Worm (Caenorhabditis elegans) whole organism, L2 larva: Measurements from ENCODE around the gene hpo-34.

Experiments used
- C34F6.9 ChIP-seq: fragments of 150-350 bp; optimal IDR thresholded peaks from 2 replicates; lab custom pipeline; 2014; ENCODE audit warnings: missing biosample characterization, missing genetic modification characterization
- F13H6.1 ChIP-seq: sonication (generic microtip); optimal IDR thresholded peaks from 2 replicates; lab custom pipeline; 2016; ENCODE audit warnings: missing genetic modification characterization, missing compliant biosample characterization
- R02D3.7 ChIP-seq: fragments of 150-350 bp; optimal IDR thresholded peaks from 2 replicates; lab custom pipeline; 2014; ENCODE audit warnings: missing biosample characterization, missing genetic modification characterization
- Y55F3AM.14 ChIP-seq: fragments of 200-800 bp; sonication (Bioruptor generic); optimal IDR thresholded peaks from 2 replicates; lab custom pipeline; 2018; ENCODE audit warnings: mild to moderate bottlenecking, missing genetic modification characterization, missing compliant biosample characterization
- ZK546.5 ChIP-seq: sonication (generic microtip); optimal IDR thresholded peaks from 2 replicates; lab custom pipeline; 2017; ENCODE audit warnings: missing biosample characterization, missing genetic modification characterization
- alr-1 ChIP-seq: fragments of 150-350 bp; optimal IDR thresholded peaks from 2 replicates; lab custom pipeline; 2014; ENCODE audit warnings: missing biosample characterization, missing genetic modification characterization
- aly-2 ChIP-seq: fragments of 150-350 bp; optimal IDR thresholded peaks from 2 replicates; lab custom pipeline; 2014; ENCODE audit warnings: missing biosample characterization, missing genetic modification characterization
- ama-1 ChIP-seq: fragments of 150-350 bp; optimal IDR thresholded peaks from 2 replicates; lab custom pipeline; 2018; ENCODE audit warnings: inconsistent platforms
- blmp-1 ChIP-seq: sonication (generic microtip); optimal IDR thresholded peaks from 2 replicates; lab custom pipeline; 2017; ENCODE audit warnings: missing genetic modification characterization, mild to moderate bottlenecking, missing compliant biosample characterization, antibody characterized with exemption, moderate library complexity; ENCODE audit not compliant: insufficient read depth
- ceh-16 ChIP-seq: fragments of 150-350 bp; optimal IDR thresholded peaks from 2 replicates; lab custom pipeline; 2014; ENCODE audit warnings: missing biosample characterization, missing genetic modification characterization
- ceh-82 ChIP-seq: fragments of 150-350 bp; optimal IDR thresholded peaks from 2 replicates; lab custom pipeline; 2014; ENCODE audit warnings: missing biosample characterization, missing genetic modification characterization
- crh-2 ChIP-seq: sonication (generic microtip); optimal IDR thresholded peaks from 2 replicates; lab custom pipeline; 2017; ENCODE audit warnings: missing biosample characterization, missing genetic modification characterization
- dmd-4 ChIP-seq: sonication (generic microtip); optimal IDR thresholded peaks from 2 replicates; lab custom pipeline; 2017; ENCODE audit warnings: missing biosample characterization, missing genetic modification characterization
- egl-27 ChIP-seq: sonication (generic microtip); optimal IDR thresholded peaks from 3 replicates; lab custom pipeline; 2017; ENCODE audit warnings: missing biosample characterization, missing genetic modification reagents, missing genetic modification characterization
- elt-1 ChIP-seq: fragments of 150-350 bp; optimal IDR thresholded peaks from 2 replicates; lab custom pipeline; 2014; ENCODE audit warnings: missing biosample characterization, missing genetic modification characterization
- elt-3 ChIP-seq: sonication (generic microtip); optimal IDR thresholded peaks from 2 replicates; lab custom pipeline; 2017; ENCODE audit warnings: missing biosample characterization, missing genetic modification characterization
- fos-1 ChIP-seq: fragments of 150-350 bp; optimal IDR thresholded peaks from 2 replicates; lab custom pipeline; 2014; ENCODE audit warnings: missing biosample characterization, missing genetic modification characterization
- gmeb-1 ChIP-seq: fragments of 150-350 bp; optimal IDR thresholded peaks from 2 replicates; lab custom pipeline; 2014; ENCODE audit warnings: missing biosample characterization, missing genetic modification characterization
- lin-11 ChIP-seq: fragments of 150-350 bp; sonication (generic microtip); optimal IDR thresholded peaks from 2 replicates; lab custom pipeline; 2014; ENCODE audit warnings: missing biosample characterization, missing genetic modification characterization, inconsistent platforms, mixed read lengths
- lin-13 ChIP-seq: fragments of 150-350 bp; optimal IDR thresholded peaks from 2 replicates; lab custom pipeline; 2014; ENCODE audit warnings: missing biosample characterization, missing genetic modification reagents, missing genetic modification characterization
- lin-39 ChIP-seq: fragments of 150-350 bp; optimal IDR thresholded peaks from 2 replicates; lab custom pipeline; 2014; ENCODE audit warnings: missing biosample characterization, missing genetic modification reagents, missing genetic modification characterization
- lsy-2 ChIP-seq, 2 experiments: fragments of 150-350 bp in 1 of 2; sonication (generic microtip) in 1 of 2; optimal IDR thresholded peaks; 2 replicates each; lab custom pipeline; 2014 to 2017; ENCODE audit warnings: missing biosample characterization in 2 of 2, missing genetic modification characterization in 2 of 2
- mab-5 ChIP-seq: fragments of 150-350 bp; optimal IDR thresholded peaks from 2 replicates; lab custom pipeline; 2014; ENCODE audit warnings: missing biosample characterization, missing genetic modification characterization
- mbf-1 ChIP-seq: sonication (generic microtip); optimal IDR thresholded peaks from 2 replicates; lab custom pipeline; 2017; ENCODE audit warnings: missing biosample characterization, missing genetic modification characterization
- mdl-1 ChIP-seq, 2 experiments: fragments of 150-350 bp in 1 of 2; sonication (generic microtip) in 1 of 2; optimal IDR thresholded peaks; 2 replicates each; lab custom pipeline; 2017; ENCODE audit warnings: missing biosample characterization in 2 of 2, missing genetic modification characterization in 2 of 2
- nhr-10 ChIP-seq: sonication (generic microtip); optimal IDR thresholded peaks from 2 replicates; lab custom pipeline; 2017; ENCODE audit warnings: missing biosample characterization, missing genetic modification characterization
- nhr-11 ChIP-seq: fragments of 150-350 bp; optimal IDR thresholded peaks from 2 replicates; lab custom pipeline; 2014; ENCODE audit warnings: missing biosample characterization, missing genetic modification characterization
- nhr-12 ChIP-seq: fragments of 150-350 bp; optimal IDR thresholded peaks from 2 replicates; lab custom pipeline; 2014; ENCODE audit warnings: missing biosample characterization, missing genetic modification characterization
- nhr-129 ChIP-seq: fragments of 150-350 bp; optimal IDR thresholded peaks from 2 replicates; lab custom pipeline; 2014; ENCODE audit warnings: missing biosample characterization, missing genetic modification characterization
- nhr-21 ChIP-seq: fragments of 150-350 bp; optimal IDR thresholded peaks from 2 replicates; lab custom pipeline; 2014; ENCODE audit warnings: missing biosample characterization, missing genetic modification characterization
- nhr-23 ChIP-seq: fragments of 150-350 bp; optimal IDR thresholded peaks from 2 replicates; lab custom pipeline; 2014; ENCODE audit warnings: missing biosample characterization, missing genetic modification reagents, missing genetic modification characterization
- nhr-237 ChIP-seq: fragments of 150-350 bp; optimal IDR thresholded peaks from 2 replicates; lab custom pipeline; 2014; ENCODE audit warnings: missing biosample characterization, missing genetic modification characterization
- nhr-25 ChIP-seq: fragments of 150-350 bp; sonication (generic microtip); optimal IDR thresholded peaks from 3 replicates; lab custom pipeline; 2014; ENCODE audit warnings: missing biosample characterization, missing genetic modification characterization
- nhr-6 ChIP-seq: fragments of 150-350 bp; optimal IDR thresholded peaks from 2 replicates; lab custom pipeline; 2014; ENCODE audit warnings: missing biosample characterization, missing genetic modification characterization
- nhr-77 ChIP-seq: fragments of 150-350 bp; optimal IDR thresholded peaks from 2 replicates; lab custom pipeline; 2014; ENCODE audit warnings: missing biosample characterization, missing genetic modification characterization
- peb-1 ChIP-seq: fragments of 150-350 bp; optimal IDR thresholded peaks from 2 replicates; lab custom pipeline; 2014; ENCODE audit warnings: missing biosample characterization, missing genetic modification characterization
- sem-4 ChIP-seq: fragments of 150-350 bp; optimal IDR thresholded peaks from 2 replicates; lab custom pipeline; 2014; ENCODE audit warnings: missing biosample characterization, missing genetic modification reagents, missing genetic modification characterization
- skn-1 ChIP-seq: sonication (generic microtip); optimal IDR thresholded peaks from 2 replicates; lab custom pipeline; 2017; ENCODE audit warnings: missing biosample characterization, missing genetic modification characterization
- sma-3 ChIP-seq: sonication (generic microtip); optimal IDR thresholded peaks from 2 replicates; lab custom pipeline; 2016; ENCODE audit warnings: missing genetic modification reagents, missing genetic modification characterization, missing compliant biosample characterization
- sma-9 ChIP-seq, 2 experiments: fragments of 150-350 bp in 1 of 2; sonication (generic microtip) in 1 of 2; optimal IDR thresholded peaks; 2 replicates each; lab custom pipeline; 2014 to 2016; ENCODE audit warnings: missing genetic modification characterization in 2 of 2, mild to moderate bottlenecking in 1 of 2, missing biosample characterization in 1 of 2, missing compliant biosample characterization in 1 of 2, missing genetic modification reagents in 1 of 2, moderate library complexity in 1 of 2
- snpc-4 ChIP-seq: fragments of 150-350 bp; optimal IDR thresholded peaks from 2 replicates; lab custom pipeline; 2014; ENCODE audit warnings: missing biosample characterization, missing genetic modification characterization
- unc-39 ChIP-seq: fragments of 150-350 bp; optimal IDR thresholded peaks from 2 replicates; lab custom pipeline; 2014; ENCODE audit warnings: missing biosample characterization, missing genetic modification characterization
- unc-55 ChIP-seq: fragments of 150-350 bp; sonication (generic microtip); optimal IDR thresholded peaks from 3 replicates; lab custom pipeline; 2014; ENCODE audit warnings: missing biosample characterization, missing genetic modification reagents, missing genetic modification characterization
- unc-62 ChIP-seq: fragments of 150-350 bp; optimal IDR thresholded peaks from 2 replicates; lab custom pipeline; 2014; ENCODE audit warnings: missing biosample characterization, missing genetic modification reagents, missing genetic modification characterization
- zag-1 ChIP-seq: fragments of 150-350 bp; optimal IDR thresholded peaks from 2 replicates; lab custom pipeline; 2014; ENCODE audit warnings: missing biosample characterization, missing genetic modification characterization
- ztf-1 ChIP-seq: fragments of 200-800 bp; sonication (Bioruptor generic); conservative IDR thresholded peaks from 2 replicates; pipeline ENCODE4 v1.3.6; 2022; ENCODE audit warnings: missing genetic modification characterization, missing compliant biosample characterization
- ztf-11 ChIP-seq: sonication (generic microtip); optimal IDR thresholded peaks from 2 replicates; lab custom pipeline; 2017; ENCODE audit warnings: missing biosample characterization, missing genetic modification characterization
- ztf-4 ChIP-seq: fragments of 150-350 bp; optimal IDR thresholded peaks from 2 replicates; lab custom pipeline; 2014; ENCODE audit warnings: missing biosample characterization, missing genetic modification characterization

hpo-34 gene

DNA sequence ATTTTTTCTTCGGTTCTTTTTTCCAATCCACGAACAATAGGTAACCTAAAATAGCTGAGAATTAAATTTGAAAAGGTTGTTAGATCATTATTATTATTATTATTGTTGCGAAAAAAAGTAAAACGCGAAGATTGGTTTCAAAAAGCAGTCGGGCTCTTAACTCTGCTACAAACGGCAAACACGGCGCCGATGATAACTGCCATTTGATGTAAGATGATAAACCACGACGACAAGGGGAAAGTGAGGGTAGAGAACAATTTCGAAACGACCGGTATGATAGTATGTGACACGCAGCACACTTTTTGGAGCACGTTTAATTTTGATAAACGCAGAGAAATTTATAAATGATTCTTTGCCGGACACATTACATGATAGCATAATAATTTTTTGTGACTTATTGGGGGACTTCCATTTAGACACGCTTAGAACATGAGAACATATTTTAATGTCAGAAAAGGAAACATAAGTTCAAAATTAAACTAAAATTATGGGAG lies at the start of gene hpo-34:
Gene hpo-34 (minus strand): TSS at position 51 of the 494 bp plus-strand sequence.
- TF ChIP-seq Y55F3AM.14 (GFP tag; lab: Kevin White, UChicago): no peak
- no peak for TF ChIP-seq mbf-1 (tag; lab: Kevin White, UChicago)
- peak; percentile 60 for TF ChIP-seq sma-9 (GFP tag; optimal IDR thresholded peaks at IDR 0.05; lab: Kevin White, UChicago)
- no peak for TF ChIP-seq sma-9 (tag; optimal IDR thresholded peaks at IDR 0.05; lab: Kevin White, UChicago)
- TF ChIP-seq gmeb-1: peak; percentile 43
- peak; percentile 44 for TF ChIP-seq F13H6.1 (tag; lab: Kevin White, UChicago)
- TF ChIP-seq crh-2 (tag; lab: Kevin White, UChicago): peak; percentile 82
- peak; percentile 94 for TF ChIP-seq fos-1 (tag; lab: Kevin White, UChicago)
- TF ChIP-seq lin-13 (GFP tag; lab: Kevin White, UChicago): no peak
- TF ChIP-seq nhr-10 (tag; lab: Kevin White, UChicago): no peak
- no peak for TF ChIP-seq aly-2 (tag; lab: Kevin White, UChicago)

DNA sequence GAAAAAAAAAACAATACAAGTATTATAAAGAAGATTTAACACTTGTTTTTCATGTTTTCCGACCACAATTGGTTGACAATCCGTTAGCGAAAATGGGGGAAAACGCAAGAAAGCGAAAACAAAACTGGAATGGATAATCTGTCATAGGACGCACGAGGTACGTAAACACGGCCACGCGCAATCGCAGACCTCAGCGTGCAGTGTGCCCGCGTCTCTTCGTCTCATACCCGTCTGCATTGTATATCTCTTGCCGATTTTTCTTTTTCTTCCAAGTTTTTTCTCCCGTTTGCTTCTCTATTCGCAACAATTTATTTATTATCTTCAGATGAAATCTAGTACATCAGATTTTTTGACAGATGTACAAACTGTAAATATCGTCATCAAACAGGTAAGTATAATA lies 44.8 kb upstream of the hpo-34 start, which contains the start of gene trpp-9:
Gene trpp-9 (plus strand): TSS at position 261 of the 400 bp plus-strand sequence.
- TF ChIP-seq snpc-4 (no peak), Y55F3AM.14 (GFP tag; lab: Kevin White, UChicago) (no peak), sma-3 (GFP tag; lab: Kevin White, UChicago) (peak; percentile 33), aly-2 (tag; lab: Kevin White, UChicago) (no peak), elt-3 (tag; lab: Kevin White, UChicago) (no peak), lsy-2 (tag; optimal IDR thresholded peaks at IDR 0.05; lab: Kevin White, UChicago) (peak; percentile 2 to 61), gmeb-1 (no peak), lin-39 (tag; lab: Kevin White, UChicago) (no peak), zag-1 (tag; lab: Kevin White, UChicago) (no peak), skn-1 (no peak), nhr-21 (tag; lab: Kevin White, UChicago) (peak; percentile 68), sem-4 (tag; lab: Kevin White, UChicago) (peak; percentile 64), nhr-77 (tag; lab: Kevin White, UChicago) (no peak), mab-5 (peak; percentile 9), unc-62 (no peak), ceh-82 (tag; lab: Kevin White, UChicago) (no peak), fos-1 (tag; lab: Kevin White, UChicago) (peak; percentile 42), alr-1 (tag; lab: Kevin White, UChicago) (no peak), peb-1 (no peak), mbf-1 (tag; lab: Kevin White, UChicago) (no peak), nhr-25 (tag; lab: Kevin White, UChicago) (no peak), nhr-129 (tag; lab: Kevin White, UChicago) (peak; percentile 52), nhr-12 (tag; lab: Kevin White, UChicago) (no peak), egl-27 (no peak), elt-1 (tag; lab: Kevin White, UChicago) (no peak), ZK546.5 (no peak), nhr-10 (tag; lab: Kevin White, UChicago) (no peak), mdl-1 (tag; optimal IDR thresholded peaks at IDR 0.05; lab: Kevin White, UChicago) (peak; percentile 42 to 66), blmp-1 (tag; lab: Kevin White, UChicago) (peak; percentile 92), nhr-237 (tag; lab: Kevin White, UChicago) (no peak), C34F6.9 (tag; lab: Kevin White, UChicago) (peak; percentile 61), crh-2 (tag; lab: Kevin White, UChicago) (peak; percentile 50), lin-13 (GFP tag; lab: Kevin White, UChicago) (no peak), sma-9 (GFP tag; optimal IDR thresholded peaks at IDR 0.05; lab: Kevin White, UChicago) (peak; percentile 61), sma-9 (tag; optimal IDR thresholded peaks at IDR 0.05; lab: Kevin White, UChicago) (no peak), ztf-11 (tag; lab: Kevin White, UChicago) (no peak), nhr-23 (no peak), lin-11 (peak; percentile 58), R02D3.7 (tag; lab: Kevin White, UChicago) (no peak), ztf-4 (no peak), nhr-6 (tag; lab: Kevin White, UChicago) (no peak), dmd-4 (no peak), ama-1 (lab: Kevin White, UChicago) (no peak), ceh-16 (tag; lab: Kevin White, UChicago) (no peak), nhr-11 (tag; lab: Kevin White, UChicago) (no peak), unc-39 (no peak), F13H6.1 (tag; lab: Kevin White, UChicago) (peak; percentile 47), ztf-1 (GFP tag; lab: Robert Waterston, UW) (no peak), unc-55 (peak; percentile 76)
